Worm (Caenorhabditis elegans): ENCODE data around the gene rle-1.

The rle-1 gene

ce11 chrIII:10935944-10936343, at the start of gene rle-1:
Gene rle-1 (plus strand): TSS chrIII:10936244.
- no peak for TF ChIP-seq med-1 (GFP tag; optimal IDR thresholded peaks at IDR 0.05; ENCODE audit: insufficient read depth)
- no peak for TF ChIP-seq tab-1 (GFP tag; IDR thresholded peaks at IDR 0.05)

- TF ChIP-seq ztf-29 (GFP tag; IDR thresholded peaks at IDR 0.05) = no peak
- no peak for TF ChIP-seq med-1 (GFP tag; optimal IDR thresholded peaks at IDR 0.05; ENCODE audit: insufficient read depth)
- no peak for TF ChIP-seq tab-1 (GFP tag; IDR thresholded peaks at IDR 0.05)
- no peak for TF ChIP-seq T22C8.4 (GFP tag; IDR thresholded peaks at IDR 0.05)
- no peak for TF ChIP-seq flt-1 (GFP tag; IDR thresholded peaks at IDR 0.05)
- no peak for TF ChIP-seq ztf-23 (GFP tag; IDR thresholded peaks at IDR 0.05)
- no peak for TF ChIP-seq ref-1 (GFP tag; conservative IDR thresholded peaks at IDR 0.05)
- no peak for TF ChIP-seq cog-1 (tag; optimal IDR thresholded peaks at IDR 0.05)
- TF ChIP-seq klf-2 (GFP tag; conservative IDR thresholded peaks at IDR 0.05) = no peak
Observed at ce11 chrIII:10888824-10889223, 47.2 kb upstream of the rle-1 start.

- TF ChIP-seq cog-1 (tag; optimal IDR thresholded peaks at IDR 0.05) = no peak
- TF ChIP-seq med-1 (GFP tag; optimal IDR thresholded peaks at IDR 0.05; ENCODE audit: insufficient read depth) = no peak
- TF ChIP-seq T22C8.4 (GFP tag; IDR thresholded peaks at IDR 0.05) = no peak
- no peak for TF ChIP-seq flt-1 (GFP tag; IDR thresholded peaks at IDR 0.05)
- TF ChIP-seq klf-2 (GFP tag; conservative IDR thresholded peaks at IDR 0.05) = no peak
- no peak for TF ChIP-seq tab-1 (GFP tag; IDR thresholded peaks at IDR 0.05)
- TF ChIP-seq ref-1 (GFP tag; conservative IDR thresholded peaks at IDR 0.05) = no peak
- no peak for TF ChIP-seq ztf-29 (GFP tag; IDR thresholded peaks at IDR 0.05)
- TF ChIP-seq ztf-23 (GFP tag; IDR thresholded peaks at IDR 0.05) = no peak
Observed at ce11 chrIII:10894220-10894619, 41.8 kb upstream of the rle-1 start, which contains the start of gene fbxb-87. Gene fbxb-87 (plus strand): TSS chrIII:10894520.

- TF ChIP-seq klf-2 (GFP tag; conservative IDR thresholded peaks at IDR 0.05) (no peak), tab-1 (GFP tag; IDR thresholded peaks at IDR 0.05) (no peak), flt-1 (GFP tag; IDR thresholded peaks at IDR 0.05) (no peak), ztf-29 (GFP tag; IDR thresholded peaks at IDR 0.05) (no peak), ztf-23 (GFP tag; IDR thresholded peaks at IDR 0.05) (no peak), T22C8.4 (GFP tag; IDR thresholded peaks at IDR 0.05) (no peak), med-1 (GFP tag; optimal IDR thresholded peaks at IDR 0.05; ENCODE audit: insufficient read depth) (no peak), cog-1 (tag; optimal IDR thresholded peaks at IDR 0.05) (no peak), ref-1 (GFP tag; conservative IDR thresholded peaks at IDR 0.05) (no peak)
Observed at ce11 chrIII:10895817-10896413, 40.1 kb upstream of the rle-1 start, which contains the start of gene com-1. Gene com-1 (plus strand): TSS chrIII:10896363.

ce11 chrIII:10902341-10902740, 33.7 kb upstream of the rle-1 start, which contains the start of gene unc-119:
Gene unc-119 (plus strand): TSS chrIII:10902641.
- no peak for TF ChIP-seq klf-2 (GFP tag; conservative IDR thresholded peaks at IDR 0.05)
- no peak for TF ChIP-seq ref-1 (GFP tag; conservative IDR thresholded peaks at IDR 0.05)
- TF ChIP-seq flt-1 (GFP tag; IDR thresholded peaks at IDR 0.05) = no peak
- TF ChIP-seq med-1 (GFP tag; optimal IDR thresholded peaks at IDR 0.05; ENCODE audit: insufficient read depth) = no peak
- TF ChIP-seq tab-1 (GFP tag; IDR thresholded peaks at IDR 0.05) = no peak
- TF ChIP-seq ztf-29 (GFP tag; IDR thresholded peaks at IDR 0.05) = no peak
- no peak for TF ChIP-seq cog-1 (tag; optimal IDR thresholded peaks at IDR 0.05)

ce11 chrIII:10903009-10903609, 32.9 kb upstream of the rle-1 start:
- TF ChIP-seq T22C8.4 (GFP tag; IDR thresholded peaks at IDR 0.05) = no peak
- no peak for TF ChIP-seq ztf-29 (GFP tag; IDR thresholded peaks at IDR 0.05)
- TF ChIP-seq flt-1 (GFP tag; IDR thresholded peaks at IDR 0.05) = no peak
- TF ChIP-seq klf-2 (GFP tag; conservative IDR thresholded peaks at IDR 0.05) = no peak
- TF ChIP-seq ref-1 (GFP tag; conservative IDR thresholded peaks at IDR 0.05) = no peak
- no peak for TF ChIP-seq med-1 (GFP tag; optimal IDR thresholded peaks at IDR 0.05; ENCODE audit: insufficient read depth)
- TF ChIP-seq ztf-23 (GFP tag; IDR thresholded peaks at IDR 0.05) = no peak
- no peak for TF ChIP-seq cog-1 (tag; optimal IDR thresholded peaks at IDR 0.05)
- no peak for TF ChIP-seq tab-1 (GFP tag; IDR thresholded peaks at IDR 0.05)

ce11 chrIII:10904320-10904961, 31.6 kb upstream of the rle-1 start:
- no peak for TF ChIP-seq tab-1 (GFP tag; IDR thresholded peaks at IDR 0.05)
- TF ChIP-seq med-1 (GFP tag; optimal IDR thresholded peaks at IDR 0.05; ENCODE audit: insufficient read depth) = no peak
- TF ChIP-seq T22C8.4 (GFP tag; IDR thresholded peaks at IDR 0.05) = no peak
- TF ChIP-seq ztf-29 (GFP tag; IDR thresholded peaks at IDR 0.05) = no peak
- no peak for TF ChIP-seq ztf-23 (GFP tag; IDR thresholded peaks at IDR 0.05)
- no peak for TF ChIP-seq klf-2 (GFP tag; conservative IDR thresholded peaks at IDR 0.05)
- no peak for TF ChIP-seq ref-1 (GFP tag; conservative IDR thresholded peaks at IDR 0.05)
- no peak for TF ChIP-seq flt-1 (GFP tag; IDR thresholded peaks at IDR 0.05)
- TF ChIP-seq cog-1 (tag; optimal IDR thresholded peaks at IDR 0.05) = no peak

- TF ChIP-seq ztf-23 (GFP tag; IDR thresholded peaks at IDR 0.05) = 0 out of 2 replicates have a peak, but pooled peaks have one; percentile 11
- TF ChIP-seq klf-2 (GFP tag; conservative IDR thresholded peaks at IDR 0.05) = no peak
- TF ChIP-seq ref-1 (GFP tag; conservative IDR thresholded peaks at IDR 0.05) = no peak
- TF ChIP-seq cog-1 (tag; optimal IDR thresholded peaks at IDR 0.05) = no peak
Observed at ce11 chrIII:10905112-10905511, 30.9 kb upstream of the rle-1 start.

ce11 chrIII:10906325-10906724, 29.7 kb upstream of the rle-1 start:
- TF ChIP-seq flt-1 (GFP tag; IDR thresholded peaks at IDR 0.05) = no peak
- no peak for TF ChIP-seq ref-1 (GFP tag; conservative IDR thresholded peaks at IDR 0.05)
- TF ChIP-seq cog-1 (tag; optimal IDR thresholded peaks at IDR 0.05) = no peak
- no peak for TF ChIP-seq ztf-23 (GFP tag; IDR thresholded peaks at IDR 0.05)
- TF ChIP-seq med-1 (GFP tag; optimal IDR thresholded peaks at IDR 0.05; ENCODE audit: insufficient read depth) = no peak
- no peak for TF ChIP-seq tab-1 (GFP tag; IDR thresholded peaks at IDR 0.05)
- TF ChIP-seq T22C8.4 (GFP tag; IDR thresholded peaks at IDR 0.05) = no peak
- no peak for TF ChIP-seq ztf-29 (GFP tag; IDR thresholded peaks at IDR 0.05)

Measured in whole organism, midembryonic.